Worm (Caenorhabditis elegans): ENCODE data around the gene R144.6.

- TF ChIP-seq egl-27 (tag; optimal IDR thresholded peaks at IDR 0.05) (no peak), jun-1 (tag; optimal IDR thresholded peaks at IDR 0.05) (no peak), unc-62 (GFP tag; optimal IDR thresholded peaks at IDR 0.05 in 1 of 2) (peak in 1 of 2 experiments; percentile 25), unc-62 (tag; optimal IDR thresholded peaks at IDR 0.05) (no peak), nhr-76 (tag; optimal IDR thresholded peaks at IDR 0.05) (no peak), nhr-28 (tag; optimal IDR thresholded peaks at IDR 0.05) (no peak)
These were observed 48.0 kb downstream of the R144.6 start, which contains the start of gene C26E6.1 for ce11 chrIII:4956566-4956965.

Data from whole organism, L4 larva.